Worm (Caenorhabditis elegans): ENCODE results near the gene Y12A6A.1.

Y12A6A.1 gene

DNA sequence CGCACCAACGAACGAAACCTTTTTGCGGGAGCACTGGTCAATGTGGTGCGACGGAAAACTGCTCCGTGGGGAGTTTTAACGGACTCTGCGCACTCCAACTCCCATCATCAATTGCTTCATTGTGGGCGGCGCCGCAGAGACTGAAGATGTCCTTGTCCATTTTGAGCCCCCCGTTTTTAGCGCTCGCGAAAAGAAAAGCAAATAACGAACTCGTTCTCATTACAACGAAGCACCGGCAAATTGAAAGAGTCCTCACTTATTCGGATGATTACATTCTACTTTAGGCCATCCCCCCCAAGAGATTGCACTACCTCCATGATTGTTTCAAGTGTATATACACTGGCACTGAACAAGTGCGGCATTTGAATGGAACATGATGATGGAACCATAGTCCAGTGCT is 25.3 kb upstream of the Y12A6A.1 start, which contains the start of gene acr-9:
TSS of gene acr-9 (minus strand) at position 101 of the 400 bp plus-strand sequence.
- no peak for TF ChIP-seq pqm-1 (tag; optimal IDR thresholded peaks at IDR 0.05)
- no peak for TF ChIP-seq elt-2 (tag; optimal IDR thresholded peaks at IDR 0.05)
- TF ChIP-seq ceh-90 (tag; optimal IDR thresholded peaks at IDR 0.05) = no peak
- TF ChIP-seq fkh-4 (tag; optimal IDR thresholded peaks at IDR 0.05; ENCODE audit: borderline replicate concordance) = no peak
- no peak for TF ChIP-seq unc-98 (GFP tag; IDR thresholded peaks at IDR 0.05)
- TF ChIP-seq Y116A8C.19 (tag; optimal IDR thresholded peaks at IDR 0.05; ENCODE audit: borderline replicate concordance) = no peak
- TF ChIP-seq egl-27 (tag; optimal IDR thresholded peaks at IDR 0.05) = no peak
- TF ChIP-seq fkh-10 (GFP tag; optimal IDR thresholded peaks at IDR 0.05) = no peak
- no peak for TF ChIP-seq pax-3 (tag; optimal IDR thresholded peaks at IDR 0.05)
- no peak for TF ChIP-seq ceh-82 (tag; optimal IDR thresholded peaks at IDR 0.05)
- TF ChIP-seq snu-23 (GFP tag; optimal IDR thresholded peaks at IDR 0.05) = no peak
- TF ChIP-seq tlp-1 (tag; optimal IDR thresholded peaks at IDR 0.05) = no peak

DNA sequence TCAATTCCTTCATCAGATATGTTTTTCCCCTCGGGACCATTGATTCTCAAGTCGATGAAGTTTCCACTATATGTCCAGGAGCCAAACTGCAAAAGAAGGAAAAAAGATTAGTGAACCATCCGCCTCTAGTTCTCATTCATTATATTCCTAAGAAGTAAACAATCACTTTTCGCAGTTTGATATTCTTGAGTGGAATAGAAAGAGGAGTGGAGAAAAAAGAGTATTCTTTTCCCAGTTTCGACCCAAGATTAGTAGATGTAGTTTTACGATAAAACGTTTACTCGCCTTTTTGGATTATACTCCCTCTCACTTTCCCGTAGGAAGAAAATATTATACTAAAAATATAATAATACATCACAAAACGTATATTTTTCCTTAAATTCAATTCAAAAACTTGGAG is 23.4 kb upstream of the Y12A6A.1 start:
- no peak for TF ChIP-seq ceh-88 (GFP tag; IDR thresholded peaks at IDR 0.05)
- TF ChIP-seq ceh-8 (GFP tag; optimal IDR thresholded peaks at IDR 0.05) = no peak
- TF ChIP-seq lin-14 (GFP tag; optimal IDR thresholded peaks at IDR 0.05) = peak; percentile 16

DNA sequence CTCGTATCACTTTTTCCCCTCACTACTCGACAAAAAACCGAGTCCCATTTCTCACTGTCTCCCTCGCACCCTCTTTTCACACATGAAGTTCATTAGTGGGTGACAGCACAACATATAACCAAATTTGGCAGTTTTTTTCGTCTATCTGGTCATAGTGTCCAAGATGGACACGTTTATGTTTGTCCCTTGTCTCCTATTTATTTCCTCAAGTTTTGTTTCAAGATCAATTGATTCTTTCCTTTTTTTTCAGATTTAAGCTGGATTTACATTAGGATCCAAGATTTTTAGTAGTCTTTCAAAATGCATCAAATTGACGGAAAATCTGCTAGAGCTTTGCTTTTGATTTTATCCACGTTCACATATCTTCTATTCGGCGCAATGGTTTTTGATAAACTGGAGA is 18.0 kb upstream of the Y12A6A.1 start, which contains the start of gene twk-20:
TSS of gene twk-20 (plus strand) at position 301 of the 400 bp plus-strand sequence.
- TF ChIP-seq nhr-76 (tag; optimal IDR thresholded peaks at IDR 0.05) = no peak
- TF ChIP-seq pqm-1 (tag; optimal IDR thresholded peaks at IDR 0.05) = no peak
- TF ChIP-seq sptf-1 (tag; optimal IDR thresholded peaks at IDR 0.05) = no peak
- peak; percentile 39 for TF ChIP-seq lin-14 (GFP tag; optimal IDR thresholded peaks at IDR 0.05)
- TF ChIP-seq nhr-71 (tag; optimal IDR thresholded peaks at IDR 0.05) = no peak

DNA sequence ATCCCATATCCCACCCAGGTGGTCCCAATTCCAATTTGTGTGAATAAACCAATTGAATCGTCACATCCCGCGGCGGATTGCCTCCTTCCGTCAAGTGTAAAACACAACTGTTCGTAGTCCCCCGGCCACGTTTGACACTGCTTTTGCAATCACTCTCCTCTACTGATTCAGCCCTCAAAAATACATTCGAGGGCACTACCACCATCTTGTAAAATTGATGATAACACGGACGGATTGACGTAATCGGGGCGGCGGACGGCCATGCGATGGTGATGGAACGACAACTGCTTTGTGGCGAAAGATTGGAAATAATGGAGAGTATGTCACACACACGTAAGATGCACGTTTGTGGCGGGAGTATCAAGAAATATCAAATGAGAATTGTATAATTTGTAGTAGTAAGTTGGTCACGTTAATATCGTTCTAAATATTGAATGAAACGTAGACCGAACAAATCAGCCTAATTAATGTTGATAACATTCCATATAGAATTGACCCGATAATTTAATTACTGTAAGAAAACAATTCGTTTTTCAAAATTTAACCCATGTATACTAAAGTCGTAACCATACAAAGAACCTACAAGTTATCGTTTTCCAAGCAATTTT is 16.9 kb upstream of the Y12A6A.1 start:
- no peak for TF ChIP-seq fkh-10 (GFP tag; optimal IDR thresholded peaks at IDR 0.05)
- peak in 1 of 2 experiments; percentile 3 for TF ChIP-seq mdl-1 (tag; optimal IDR thresholded peaks at IDR 0.05)
- no peak for TF ChIP-seq nhr-90 (tag; optimal IDR thresholded peaks at IDR 0.05; ENCODE audit: poor library complexity)
- peak; percentile 3 for TF ChIP-seq skn-1 (tag; optimal IDR thresholded peaks at IDR 0.05)
- TF ChIP-seq nhr-19 (GFP tag; conservative IDR thresholded peaks at IDR 0.05) = peak; percentile 37
- no peak for TF ChIP-seq tlp-1 (tag; optimal IDR thresholded peaks at IDR 0.05)
- TF ChIP-seq fos-1 (tag; optimal IDR thresholded peaks at IDR 0.05) = no peak
- TF ChIP-seq ceh-90 (tag; optimal IDR thresholded peaks at IDR 0.05) = no peak
- TF ChIP-seq xbp-1 (tag; optimal IDR thresholded peaks at IDR 0.05) = no peak
- TF ChIP-seq swsn-7 (tag; optimal IDR thresholded peaks at IDR 0.05) = peak; percentile 24
- no peak for TF ChIP-seq nhr-11 (tag; optimal IDR thresholded peaks at IDR 0.05)
- no peak for TF ChIP-seq pax-3 (tag; optimal IDR thresholded peaks at IDR 0.05)
- TF ChIP-seq nhr-12 (tag; optimal IDR thresholded peaks at IDR 0.05) = no peak
- TF ChIP-seq efl-1 (optimal IDR thresholded peaks at IDR 0.05) = no peak
- no peak for TF ChIP-seq efl-1 (GFP tag; optimal IDR thresholded peaks at IDR 0.05 in 1 of 2)
- TF ChIP-seq C16A3.4 (tag; optimal IDR thresholded peaks at IDR 0.05) = no peak
- TF ChIP-seq unc-130 (tag; optimal IDR thresholded peaks at IDR 0.05) = peak; percentile 38
- TF ChIP-seq F16B12.6 (tag; optimal IDR thresholded peaks at IDR 0.05) = no peak
- peak; percentile 42 for TF ChIP-seq snu-23 (GFP tag; optimal IDR thresholded peaks at IDR 0.05)
- TF ChIP-seq snpc-4 (tag; optimal IDR thresholded peaks at IDR 0.05) = no peak
- no peak for TF ChIP-seq lir-3 (tag; optimal IDR thresholded peaks at IDR 0.05; ENCODE audit: poor library complexity)
- no peak for TF ChIP-seq nhr-76 (tag; optimal IDR thresholded peaks at IDR 0.05)
- peak; percentile 21 for TF ChIP-seq nhr-20 (tag; optimal IDR thresholded peaks at IDR 0.05)
- TF ChIP-seq lin-14 (GFP tag; optimal IDR thresholded peaks at IDR 0.05) = peak; percentile 87
- TF ChIP-seq ceh-82 (tag; optimal IDR thresholded peaks at IDR 0.05) = no peak
- TF ChIP-seq sox-4 (tag; optimal IDR thresholded peaks at IDR 0.05) = no peak
- TF ChIP-seq unc-62 (GFP tag; optimal IDR thresholded peaks at IDR 0.05) = no peak
- TF ChIP-seq lsy-2 (tag; optimal IDR thresholded peaks at IDR 0.05) = peak in 1 of 2 experiments; percentile 21
- peak; percentile 66 for TF ChIP-seq nhr-71 (tag; optimal IDR thresholded peaks at IDR 0.05)
- TF ChIP-seq nhr-237 (tag; optimal IDR thresholded peaks at IDR 0.05) = no peak
- TF ChIP-seq rnt-1 (tag; optimal IDR thresholded peaks at IDR 0.05) = peak; percentile 83
- TF ChIP-seq aha-1 (tag; optimal IDR thresholded peaks at IDR 0.05) = no peak
